Fruit fly (Drosophila melanogaster): ENCODE measurements around the gene CG43208.

Gene CG43208

DNA sequence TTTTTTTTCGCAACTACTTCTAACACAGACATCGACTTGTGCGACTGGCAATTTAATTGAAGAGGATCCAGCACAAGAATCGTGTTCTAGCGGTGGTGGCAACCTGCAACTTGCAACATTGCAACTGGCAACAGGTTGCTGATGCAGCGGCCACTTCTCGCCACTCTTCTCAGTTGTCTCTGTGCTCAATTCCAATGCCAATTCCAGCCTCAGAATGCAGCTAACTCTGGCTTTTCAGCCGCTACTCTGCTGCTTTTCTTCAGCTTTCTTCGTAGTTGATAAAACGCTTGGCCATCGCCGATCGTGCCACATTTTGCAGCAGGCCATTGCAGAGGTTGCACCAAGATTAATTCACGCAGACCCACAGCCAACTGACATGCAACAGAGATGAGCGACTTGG, 12.9 kb upstream of the CG43208 start, which contains the start of gene Osi22:
TSS of gene Osi22 (plus strand) at position 301 of the 400 bp plus-strand sequence.
- no peak for TF ChIP-seq CG8478 (optimal IDR thresholded peaks at IDR 0.05)
- TF ChIP-seq CTCF (optimal IDR thresholded peaks at IDR 0.05): no peak

- TF ChIP-seq CTCF (optimal IDR thresholded peaks at IDR 0.05) (no peak), CG8478 (optimal IDR thresholded peaks at IDR 0.05) (no peak)
Measured at dm6 chr3R:13293148-13293756, 10.0 kb upstream of the CG43208 start, which contains the start of gene wntD. TSS of gene wntD (minus strand) at chr3R:13293198.

- TF ChIP-seq CG8478 (optimal IDR thresholded peaks at IDR 0.05) (no peak), CTCF (optimal IDR thresholded peaks at IDR 0.05) (no peak)
Measured at dm6 chr3R:13294461-13294860, 8.8 kb upstream of the CG43208 start, which contains the start of gene CG8773. TSS of gene CG8773 (plus strand) at chr3R:13294748.

DNA sequence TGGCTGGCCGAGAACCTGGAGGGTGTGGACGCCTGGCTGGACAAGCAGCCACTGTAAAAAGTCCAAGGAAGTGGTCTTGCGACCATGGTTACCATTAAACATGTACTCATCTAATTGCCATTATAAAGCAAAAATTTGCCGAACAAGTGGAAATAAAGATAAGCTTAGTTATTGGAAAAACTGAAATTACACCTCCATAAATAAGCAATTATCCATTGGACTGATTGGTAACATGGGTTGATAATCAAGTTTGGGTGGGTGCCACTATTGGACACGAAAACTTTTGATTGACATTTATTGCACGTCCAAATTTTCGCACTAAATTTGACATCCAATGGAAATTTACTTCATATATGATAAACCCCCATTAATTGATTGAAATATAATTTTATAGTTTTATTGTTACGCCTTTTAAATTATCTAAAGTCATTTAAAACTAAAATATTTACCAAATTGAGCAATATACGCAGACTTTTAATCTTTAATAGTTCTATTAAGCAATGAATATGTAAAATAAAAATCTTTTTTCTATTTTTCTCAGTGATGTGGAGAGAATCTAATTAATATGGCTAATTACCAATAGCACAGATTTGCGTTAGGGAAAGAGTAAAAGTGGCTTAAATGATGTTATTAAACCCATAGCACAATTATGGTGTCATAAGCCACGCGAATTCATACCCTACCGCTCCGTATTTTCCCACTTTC, 5.0 kb upstream of the CG43208 start, which contains the start of gene CG8774:
TSS of gene CG8774 (plus strand) at position 655 of the 705 bp plus-strand sequence.
- TF ChIP-seq CTCF (optimal IDR thresholded peaks at IDR 0.05) (no peak), CG8478 (optimal IDR thresholded peaks at IDR 0.05) (no peak)

DNA sequence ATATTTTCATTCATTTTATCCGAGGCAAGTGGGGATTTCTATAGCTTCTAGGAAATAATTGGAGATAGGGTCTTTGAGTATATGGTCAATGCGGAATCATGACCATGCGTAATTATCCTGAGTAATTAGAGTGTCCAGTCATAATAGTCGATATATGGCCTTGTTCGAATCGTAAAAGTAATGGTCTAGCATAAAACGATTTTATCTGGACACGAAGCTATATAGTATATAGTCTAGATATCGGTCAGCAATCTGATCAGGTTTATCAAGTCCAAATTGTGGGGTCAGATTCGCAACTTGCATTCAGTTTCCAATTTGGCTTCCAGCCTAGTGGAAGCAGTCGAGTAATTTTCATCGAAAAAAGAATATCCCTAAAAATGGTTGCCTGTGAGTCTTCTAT, 878 bp upstream of the CG43208 start, which contains the start of gene CG32473:
TSS of gene CG32473 (plus strand) at position 301 of the 400 bp plus-strand sequence.
- TF ChIP-seq CG8478 (optimal IDR thresholded peaks at IDR 0.05) (no peak), CTCF (optimal IDR thresholded peaks at IDR 0.05) (no peak)

DNA sequence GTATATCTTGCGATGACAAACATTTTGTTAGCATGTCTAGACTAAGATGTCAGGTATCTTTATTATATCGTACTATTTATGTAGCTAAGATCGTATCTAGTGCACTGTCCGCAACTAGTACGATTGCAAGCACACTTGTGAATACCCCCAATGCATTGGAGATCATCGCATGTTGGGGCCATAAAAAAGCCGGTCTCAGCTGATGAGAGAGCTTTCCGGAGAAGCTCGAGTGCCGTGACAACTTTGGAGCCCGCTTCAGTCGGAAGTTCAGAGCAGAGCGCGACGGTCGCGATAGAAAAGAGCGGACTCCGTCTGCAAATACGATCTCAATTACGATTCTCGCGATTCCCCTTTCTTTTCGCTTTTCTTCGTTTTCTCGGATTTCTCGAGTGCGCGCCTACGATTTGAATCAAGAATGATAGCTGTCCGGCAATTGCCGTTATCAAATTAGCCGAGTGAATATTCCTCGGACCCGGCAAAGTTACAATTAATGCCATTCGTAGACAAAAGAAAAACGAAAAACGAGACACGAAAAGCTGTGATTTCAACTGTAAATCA, 1.4 kb downstream of the CG43208 start:
- no peak for TF ChIP-seq CTCF (optimal IDR thresholded peaks at IDR 0.05)

- TF ChIP-seq CG8478 (optimal IDR thresholded peaks at IDR 0.05) (no peak), CTCF (optimal IDR thresholded peaks at IDR 0.05) (no peak)
Measured at dm6 chr3R:13305318-13305899, 2.2 kb downstream of the CG43208 start.

DNA sequence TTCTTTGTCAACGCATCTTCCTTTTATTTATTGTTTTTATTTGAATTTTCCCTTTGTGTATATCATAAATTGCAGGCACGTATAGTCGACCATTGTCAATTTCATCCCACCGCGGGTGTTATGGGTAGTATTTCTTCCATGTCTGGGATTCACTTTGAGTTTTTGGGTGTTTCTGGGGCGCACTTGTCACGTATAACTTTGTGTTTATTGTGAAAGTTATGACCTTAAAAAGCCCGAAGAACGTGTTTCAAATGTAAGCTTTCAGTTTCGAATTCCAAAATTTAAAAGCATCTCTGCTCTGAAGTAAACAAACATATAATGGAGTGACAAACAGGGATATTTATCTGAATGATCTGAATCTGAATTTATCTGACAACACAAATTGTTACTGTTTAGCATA, 3.4 kb downstream of the CG43208 start:
- TF ChIP-seq CTCF (optimal IDR thresholded peaks at IDR 0.05) (no peak), CG8478 (optimal IDR thresholded peaks at IDR 0.05) (no peak)

- TF ChIP-seq CG8478 (optimal IDR thresholded peaks at IDR 0.05) (no peak), CTCF (optimal IDR thresholded peaks at IDR 0.05) (no peak)
Measured at dm6 chr3R:13309133-13309711, 6.0 kb downstream of the CG43208 start.

- TF ChIP-seq CTCF (optimal IDR thresholded peaks at IDR 0.05) (no peak), CG8478 (optimal IDR thresholded peaks at IDR 0.05) (no peak)
Measured at dm6 chr3R:13313088-13313487, 9.9 kb downstream of the CG43208 start, which contains the start of gene CG44142. TSS of gene CG44142 (minus strand) at chr3R:13313188.

DNA sequence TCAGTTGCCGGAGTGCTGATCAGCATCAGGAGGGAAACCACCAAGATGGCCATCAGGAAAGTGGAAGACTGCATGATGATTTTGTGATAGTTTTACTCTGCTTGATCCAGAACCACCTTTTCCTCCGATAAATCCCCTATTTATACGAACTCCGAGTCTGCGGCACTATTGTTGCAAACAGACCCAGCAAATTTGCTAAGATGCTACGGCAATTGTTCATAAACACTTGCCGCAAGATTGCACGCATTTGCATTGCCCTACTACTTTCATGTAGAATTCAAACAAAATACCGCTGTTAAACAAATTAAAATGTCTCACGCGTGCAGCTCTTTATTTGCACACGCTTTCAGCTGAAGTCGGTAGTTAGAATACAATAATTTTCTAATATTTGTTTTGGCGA, 15.9 kb downstream of the CG43208 start, which contains the start of gene CG45080:
TSS of gene CG45080 (minus strand) at position 101 of the 400 bp plus-strand sequence.
- no peak for TF ChIP-seq CTCF (optimal IDR thresholded peaks at IDR 0.05)
- TF ChIP-seq CG8478 (optimal IDR thresholded peaks at IDR 0.05): no peak

- TF ChIP-seq CTCF (optimal IDR thresholded peaks at IDR 0.05) (no peak), CG8478 (optimal IDR thresholded peaks at IDR 0.05) (no peak)
Measured at dm6 chr3R:13319873-13320272, 16.6 kb downstream of the CG43208 start.

- no peak for TF ChIP-seq CTCF (optimal IDR thresholded peaks at IDR 0.05)
- TF ChIP-seq CG8478 (optimal IDR thresholded peaks at IDR 0.05): no peak
Measured at dm6 chr3R:13333031-13333430, 29.8 kb downstream of the CG43208 start.

dm6 chr3R:13334007-13334406, 30.8 kb downstream of the CG43208 start, which contains the start of gene PK2-R2:
TSS of gene PK2-R2 (minus strand) at chr3R:13334166.
- TF ChIP-seq CTCF (optimal IDR thresholded peaks at IDR 0.05) (no peak), CG8478 (optimal IDR thresholded peaks at IDR 0.05) (no peak)

dm6 chr3R:13338030-13338429, 34.8 kb downstream of the CG43208 start, which contains the start of gene PK2-R1:
TSS of gene PK2-R1 (plus strand) at chr3R:13338330.
- TF ChIP-seq CTCF (optimal IDR thresholded peaks at IDR 0.05): no peak
- no peak for TF ChIP-seq CG8478 (optimal IDR thresholded peaks at IDR 0.05)

Data from S2 (cell line).